Worm (Caenorhabditis elegans): ENCODE measurements around the gene mrpl-21.

mrpl-21 gene

ce11 chrIII:4269220-4269935 lies 26.0 kb upstream of the mrpl-21 start, which contains the start of the genes sftb-1 and R10E4.1 (continued):
- TF ChIP-seq zip-4 (GFP tag; optimal IDR thresholded peaks at IDR 0.05) (no peak), egl-27 (tag; optimal IDR thresholded peaks at IDR 0.05) (no peak), xbp-1 (tag; optimal IDR thresholded peaks at IDR 0.05) (peak; percentile 82), vab-15 (tag; optimal IDR thresholded peaks at IDR 0.05) (no peak), nhr-11 (tag; optimal IDR thresholded peaks at IDR 0.05) (peak; percentile 22), unc-62 (GFP tag; optimal IDR thresholded peaks at IDR 0.05) (no peak), lin-15B (tag; optimal IDR thresholded peaks at IDR 0.05) (peak; percentile 30), alr-1 (tag; optimal IDR thresholded peaks at IDR 0.05; ENCODE audit: borderline replicate concordance) (no peak), ceh-63 (GFP tag; optimal IDR thresholded peaks at IDR 0.05) (no peak), lin-35 (GFP tag; optimal IDR thresholded peaks at IDR 0.05) (peak; percentile 78 to 87), hpl-2 (GFP tag; optimal IDR thresholded peaks at IDR 0.05) (peak; percentile 22), efl-1 (optimal IDR thresholded peaks at IDR 0.05) (peak; percentile 69 to 80), efl-1 (GFP tag; optimal IDR thresholded peaks at IDR 0.05 in 1 of 2) (peak; percentile 75 to 97), unc-130 (tag; optimal IDR thresholded peaks at IDR 0.05) (peak; percentile 61), nhr-85 (tag) (peak; percentile 88), pax-3 (tag; optimal IDR thresholded peaks at IDR 0.05) (no peak), egl-13 (tag; optimal IDR thresholded peaks at IDR 0.05) (peak; percentile 60), efl-3 (GFP tag; optimal IDR thresholded peaks at IDR 0.05) (no peak), lsy-2 (tag; optimal IDR thresholded peaks at IDR 0.05) (peak; percentile 84 to 85), aly-2 (tag; optimal IDR thresholded peaks at IDR 0.05) (peak; percentile 29), Y116A8C.19 (tag; optimal IDR thresholded peaks at IDR 0.05; ENCODE audit: borderline replicate concordance) (no peak), blmp-1 (tag; optimal IDR thresholded peaks at IDR 0.05) (peak; percentile 6), nhr-84 (tag; optimal IDR thresholded peaks at IDR 0.05) (no peak), ets-5 (GFP tag; IDR thresholded peaks at IDR 0.05) (no peak), ztf-11 (tag; optimal IDR thresholded peaks at IDR 0.05) (peak in 1 of 2 experiments; percentile 62), nhr-90 (tag; optimal IDR thresholded peaks at IDR 0.05; ENCODE audit: poor library complexity) (peak; percentile 77), ceh-90 (tag; optimal IDR thresholded peaks at IDR 0.05) (no peak), lir-3 (tag; optimal IDR thresholded peaks at IDR 0.05; ENCODE audit: poor library complexity) (no peak), nhr-47 (tag; optimal IDR thresholded peaks at IDR 0.05) (peak; percentile 86), unc-98 (GFP tag; IDR thresholded peaks at IDR 0.05) (no peak), lin-14 (GFP tag; optimal IDR thresholded peaks at IDR 0.05) (peak; percentile 78), dpl-1 (GFP tag; optimal IDR thresholded peaks at IDR 0.05) (peak; percentile 66 to 83 (median 81)), C34B4.2 (tag; optimal IDR thresholded peaks at IDR 0.05) (no peak), snpc-4 (tag; optimal IDR thresholded peaks at IDR 0.05) (peak; percentile 58), sup-37 (GFP tag; optimal IDR thresholded peaks at IDR 0.05) (no peak), skn-1 (tag; optimal IDR thresholded peaks at IDR 0.05) (peak; percentile 72), rnt-1 (tag; optimal IDR thresholded peaks at IDR 0.05) (peak; percentile 85), mab-9 (GFP tag; IDR thresholded peaks at IDR 0.05) (0 out of 2 replicates have a peak, but pooled peaks have one; percentile 18), nhr-71 (tag; optimal IDR thresholded peaks at IDR 0.05) (peak; percentile 87), tlp-1 (tag; optimal IDR thresholded peaks at IDR 0.05) (no peak), unc-30 (tag; optimal IDR thresholded peaks at IDR 0.05) (no peak), hlh-4 (tag; optimal IDR thresholded peaks at IDR 0.05) (no peak), C04F5.9 (tag; optimal IDR thresholded peaks at IDR 0.05) (peak; percentile 55), fkh-4 (tag; optimal IDR thresholded peaks at IDR 0.05; ENCODE audit: borderline replicate concordance) (no peak), C16A3.4 (tag; optimal IDR thresholded peaks at IDR 0.05) (peak; percentile 75), dsc-1 (tag; optimal IDR thresholded peaks at IDR 0.05) (peak; percentile 74), zag-1 (tag; optimal IDR thresholded peaks at IDR 0.05) (no peak), nhr-237 (tag; optimal IDR thresholded peaks at IDR 0.05) (no peak), ceh-82 (tag; optimal IDR thresholded peaks at IDR 0.05) (peak; percentile 76 to 77 (median 77)), aha-1 (tag; optimal IDR thresholded peaks at IDR 0.05) (no peak)

All from whole organism, L1 larva.